Worm (Caenorhabditis elegans): ENCODE data around the gene C31A11.13.

C31A11.13 gene

ce11 chrV:16277918-16278317 is 24.4 kb downstream of the C31A11.13 start, which contains the start of gene cyp-37B1:
cyp-37B1 (plus strand) TSS chrV:16278116.
- TF ChIP-seq ceh-6 (GFP tag; optimal IDR thresholded peaks at IDR 0.05) (no peak), elt-2 (tag; optimal IDR thresholded peaks at IDR 0.05) (peak; percentile 18), pha-2 (tag; optimal IDR thresholded peaks at IDR 0.05) (no peak)

- no peak for TF ChIP-seq unc-42 (tag; optimal IDR thresholded peaks at IDR 0.05)
- TF ChIP-seq nhr-11 (tag; optimal IDR thresholded peaks at IDR 0.05), result no peak
- TF ChIP-seq fkh-10 (GFP tag; optimal IDR thresholded peaks at IDR 0.05), result no peak
- TF ChIP-seq hlh-8 (tag; optimal IDR thresholded peaks at IDR 0.05), result no peak
- TF ChIP-seq ceh-6 (GFP tag; optimal IDR thresholded peaks at IDR 0.05), result no peak
- TF ChIP-seq gmeb-2 (tag; optimal IDR thresholded peaks at IDR 0.05), result no peak
- TF ChIP-seq K02D7.2 (tag; optimal IDR thresholded peaks at IDR 0.05), result no peak
- TF ChIP-seq lim-6 (tag; optimal IDR thresholded peaks at IDR 0.05), result no peak
- TF ChIP-seq ztf-16 (tag; optimal IDR thresholded peaks at IDR 0.05), result no peak
- TF ChIP-seq ceh-31 (tag; optimal IDR thresholded peaks at IDR 0.05), result no peak
- TF ChIP-seq ama-1 (optimal IDR thresholded peaks at IDR 0.05), result no peak
- no peak for TF ChIP-seq pqm-1 (tag; optimal IDR thresholded peaks at IDR 0.05)
- TF ChIP-seq pax-1 (tag; optimal IDR thresholded peaks at IDR 0.05), result no peak
- TF ChIP-seq ceh-2 (tag; optimal IDR thresholded peaks at IDR 0.05), result no peak
- TF ChIP-seq hlh-30 (tag; optimal IDR thresholded peaks at IDR 0.05; ENCODE audit: insufficient read depth), result no peak
- no peak for TF ChIP-seq C38D4.7 (GFP tag; optimal IDR thresholded peaks at IDR 0.05)
Measured at ce11 chrV:16275347-16275746, 27.0 kb downstream of the C31A11.13 start, which contains the start of gene pacl-1. pacl-1 (minus strand) TSS chrV:16275447.

- TF ChIP-seq sdc-2 (tag; optimal IDR thresholded peaks at IDR 0.05) (no peak), ceh-14 (tag; optimal IDR thresholded peaks at IDR 0.05) (no peak), ceh-24 (tag; optimal IDR thresholded peaks at IDR 0.05) (no peak), hlh-6 (tag; optimal IDR thresholded peaks at IDR 0.05) (no peak), ref-2 (tag; optimal IDR thresholded peaks at IDR 0.05) (no peak), nfya-1 (tag; optimal IDR thresholded peaks at IDR 0.05) (no peak), ttx-3 (tag; optimal IDR thresholded peaks at IDR 0.05) (no peak), ceh-34 (tag; optimal IDR thresholded peaks at IDR 0.05) (no peak), F13H6.1 (tag; optimal IDR thresholded peaks at IDR 0.05) (no peak), C08G9.2 (tag; optimal IDR thresholded peaks at IDR 0.05) (no peak), dve-1 (tag; optimal IDR thresholded peaks at IDR 0.05) (no peak), gmeb-2 (tag; optimal IDR thresholded peaks at IDR 0.05) (no peak), syd-9 (tag; optimal IDR thresholded peaks at IDR 0.05) (no peak), ceh-30 (tag; optimal IDR thresholded peaks at IDR 0.05) (no peak), nhr-11 (tag; optimal IDR thresholded peaks at IDR 0.05) (no peak), nhr-232 (tag; optimal IDR thresholded peaks at IDR 0.05) (no peak), lin-11 (tag; optimal IDR thresholded peaks at IDR 0.05) (no peak), pag-3 (tag; optimal IDR thresholded peaks at IDR 0.05; ENCODE audit: borderline replicate concordance) (no peak)
Measured at ce11 chrV:16271121-16271520, 31.2 kb downstream of the C31A11.13 start, which contains the start of gene T13F3.6. T13F3.6 (minus strand) TSS chrV:16271221.

ce11 chrV:16269556-16269955 is 32.8 kb downstream of the C31A11.13 start, which contains the start of the genes fbxa-2 and T13F3.8:
fbxa-2 (minus strand) TSS chrV:16269656.
T13F3.8 (plus strand) TSS chrV:16269800.
- TF ChIP-seq unc-55 (GFP tag; optimal IDR thresholded peaks at IDR 0.05) (no peak), ama-1 (optimal IDR thresholded peaks at IDR 0.05) (no peak), gmeb-2 (tag; optimal IDR thresholded peaks at IDR 0.05) (no peak), hlh-8 (tag; optimal IDR thresholded peaks at IDR 0.05) (no peak), T23F11.4 (GFP tag; optimal IDR thresholded peaks at IDR 0.05) (no peak), ahr-1 (tag; optimal IDR thresholded peaks at IDR 0.05) (no peak), tbx-2 (tag; optimal IDR thresholded peaks at IDR 0.05) (no peak)
